Worm (Caenorhabditis elegans) whole organism, young adult: ENCODE data around the gene B0250.5.

Experiments
- F23B12.7 ChIP-seq: sonication (generic microtip); optimal IDR thresholded peaks from 2 replicates; lab custom pipeline; 2017; ENCODE audit warnings: missing genetic modification characterization, mild to moderate bottlenecking, missing compliant biosample characterization, antibody characterized with exemption, moderate library complexity; ENCODE audit not compliant: insufficient read depth
- aptf-3 ChIP-seq: fragments of 200-800 bp; sonication (Bioruptor generic); IDR thresholded peaks from 2 replicates; pipeline ENCODE4 v1.3.6; 2022; ENCODE audit warnings: missing genetic modification characterization, missing compliant biosample characterization
- ceh-40 ChIP-seq: fragments of 200-800 bp; sonication (Bioruptor generic); IDR thresholded peaks from 2 replicates; pipeline ENCODE4 v1.3.6; 2022; ENCODE audit warnings: missing genetic modification characterization, missing compliant biosample characterization
- egl-18 ChIP-seq: fragments of 200-800 bp; sonication (Bioruptor generic); IDR thresholded peaks from 2 replicates; pipeline ENCODE4 v1.3.6; 2022; ENCODE audit warnings: missing genetic modification reagents, missing genetic modification characterization, missing compliant biosample characterization
- hmg-20 ChIP-seq: fragments of 200-800 bp; sonication (Bioruptor generic); IDR thresholded peaks from 2 replicates; pipeline ENCODE4 v1.3.6; 2022; ENCODE audit warnings: missing genetic modification reagents, missing genetic modification characterization, missing compliant biosample characterization
- rcor-1 ChIP-seq: fragments of 200-800 bp; sonication (Bioruptor generic); IDR thresholded peaks from 2 replicates; pipeline ENCODE4 v1.3.6; 2022; ENCODE audit warnings: missing genetic modification reagents, missing genetic modification characterization, missing compliant biosample characterization
- snpc-1.1 ChIP-seq: sonication (generic microtip); optimal IDR thresholded peaks from 2 replicates; lab custom pipeline; 2017; ENCODE audit warnings: missing genetic modification characterization, mild to moderate bottlenecking, missing compliant biosample characterization, antibody characterized with exemption, moderate library complexity, missing genotype, missing genetic modification reagents; ENCODE audit not compliant: insufficient read depth
- ztf-25 ChIP-seq: fragments of 200-800 bp; sonication (Bioruptor generic); IDR thresholded peaks from 2 replicates; pipeline ENCODE4 v1.3.6; 2022; ENCODE audit warnings: missing genetic modification reagents, missing genetic modification characterization, missing compliant biosample characterization

DNA sequence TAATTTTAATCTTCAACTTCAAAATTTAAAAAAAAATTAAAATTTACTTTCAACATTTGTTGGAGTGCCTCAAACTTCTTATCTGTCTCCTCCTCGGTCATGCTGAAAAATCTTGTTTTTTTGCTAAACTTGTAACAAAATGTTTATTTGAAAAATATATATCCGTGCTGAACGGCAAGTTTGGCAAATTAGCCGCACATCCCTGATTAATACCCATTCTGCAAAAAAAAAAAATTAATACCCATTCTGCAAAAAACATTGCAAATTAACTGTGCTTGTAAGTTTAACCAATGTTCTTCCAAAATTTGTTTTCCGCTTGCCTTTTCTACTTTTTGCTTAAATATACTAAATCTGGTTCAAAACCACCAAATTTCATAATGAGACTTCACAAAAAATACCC is 40.6 kb upstream of the B0250.5 start, which contains the start of gene F48F5.6:
- TF ChIP-seq hmg-20 (GFP tag; lab: Robert Waterston, UW) (no peak), rcor-1 (GFP tag; lab: Robert Waterston, UW) (no peak), snpc-1.1 (tag; lab: Kevin White, UChicago) (no peak), ztf-25 (GFP tag; lab: Robert Waterston, UW) (no peak), aptf-3 (no peak), ceh-40 (GFP tag; lab: Robert Waterston, UW) (no peak), F23B12.7 (tag; lab: Kevin White, UChicago) (no peak), egl-18 (GFP tag; lab: Robert Waterston, UW) (no peak)
